Fruit fly (Drosophila melanogaster) whole organism, embryonic: ENCODE results near the gene ppk30.

Experiments used
- ATbp ChIP-seq: fragments of 200-800 bp; sonication (Bioruptor generic); optimal IDR thresholded peaks from 2 replicates; lab custom pipeline; 2017; ENCODE audit warnings: missing biosample characterization, mild to moderate bottlenecking, missing genetic modification characterization, missing genetic modification reagents
- Bdp1 ChIP-seq: fragments of 200-800 bp; sonication (Bioruptor generic); optimal IDR thresholded peaks from 3 replicates; lab custom pipeline; 2016; ENCODE audit warnings: missing biosample characterization, missing genetic modification characterization
- CG11504 ChIP-seq: fragments of 200-800 bp; sonication (Bioruptor generic); optimal IDR thresholded peaks from 3 replicates; lab custom pipeline; 2019; ENCODE audit warnings: missing biosample characterization, mild to moderate bottlenecking, missing genetic modification characterization, moderate library complexity
- CG11695 ChIP-seq: fragments of 200-800 bp; sonication (Bioruptor generic); IDR thresholded peaks from 3 replicates; pipeline ENCODE4 v1.3.6; 2022; ENCODE audit warnings: missing biosample characterization, missing genetic modification characterization
- CG13296 ChIP-seq: fragments of 200-800 bp; sonication (Bioruptor generic); optimal IDR thresholded peaks from 3 replicates; lab custom pipeline; 2018; ENCODE audit warnings: missing biosample characterization, mild to moderate bottlenecking, missing genetic modification characterization
- CG13624 ChIP-seq: fragments of 200-800 bp; sonication (Bioruptor generic); optimal IDR thresholded peaks from 2 replicates; lab custom pipeline; 2016; ENCODE audit warnings: missing biosample characterization, missing genetic modification characterization
- CG16815 ChIP-seq: fragments of 200-800 bp; sonication (Bioruptor generic); optimal IDR thresholded peaks from 3 replicates; lab custom pipeline; 2017; ENCODE audit warnings: missing biosample characterization, mild to moderate bottlenecking, missing genetic modification characterization
- CG17359 ChIP-seq: fragments of 200-800 bp; sonication (Bioruptor generic); optimal IDR thresholded peaks from 3 replicates; lab custom pipeline; 2018; ENCODE audit warnings: missing biosample characterization, mild to moderate bottlenecking, missing genetic modification characterization, moderate library complexity
- CG2678 ChIP-seq: fragments of 200-800 bp; sonication (Bioruptor generic); optimal IDR thresholded peaks from 3 replicates; lab custom pipeline; 2019; ENCODE audit warnings: missing biosample characterization, mild to moderate bottlenecking, missing genetic modification characterization, moderate library complexity
- CG2712 ChIP-seq: fragments of 200-800 bp; optimal IDR thresholded peaks from 3 replicates; lab custom pipeline; 2019; ENCODE audit warnings: missing biosample characterization, mild to moderate bottlenecking, missing genetic modification characterization, moderate library complexity
- CG34376 ChIP-seq: fragments of 200-800 bp; sonication (Bioruptor generic); optimal IDR thresholded peaks from 2 replicates; lab custom pipeline; 2018; ENCODE audit warnings: missing biosample characterization, mild to moderate bottlenecking, missing genetic modification characterization
- CG3726 ChIP-seq: fragments of 200-800 bp; sonication (Bioruptor generic); IDR thresholded peaks from 3 replicates; pipeline ENCODE4, ENCODE4 v1.3.6; 2022; ENCODE audit warnings: missing biosample characterization, missing genetic modification characterization
- CG3995 ChIP-seq: fragments of 200-800 bp; sonication (Bioruptor generic); optimal IDR thresholded peaks from 3 replicates; lab custom pipeline; 2016; ENCODE audit warnings: missing biosample characterization, missing genetic modification characterization
- CG4707 ChIP-seq: fragments of 200-800 bp; sonication (Bioruptor generic); optimal IDR thresholded peaks from 2 replicates; lab custom pipeline; 2018; ENCODE audit warnings: missing biosample characterization, mild to moderate bottlenecking, missing genetic modification characterization, moderate library complexity
- CG6813 ChIP-seq: fragments of 200-800 bp; sonication (Bioruptor generic); optimal IDR thresholded peaks from 2 replicates; lab custom pipeline; 2017; ENCODE audit warnings: missing biosample characterization, missing genetic modification characterization, mild to moderate bottlenecking, moderate library complexity, missing genetic modification reagents
- CG7839 ChIP-seq: fragments of 200-800 bp; sonication (Bioruptor generic); optimal IDR thresholded peaks from 3 replicates; lab custom pipeline; 2018; ENCODE audit warnings: missing biosample characterization, mild to moderate bottlenecking, missing genetic modification characterization, moderate library complexity
- CG7987 ChIP-seq: fragments of 200-800 bp; sonication (Bioruptor generic); optimal IDR thresholded peaks from 2 replicates; lab custom pipeline; 2018; ENCODE audit warnings: missing biosample characterization, mild to moderate bottlenecking, missing genetic modification characterization, moderate library complexity
- CG8089 ChIP-seq: fragments of 200-800 bp; sonication (Bioruptor generic); optimal IDR thresholded peaks from 3 replicates; lab custom pipeline; 2016; ENCODE audit warnings: missing biosample characterization, missing genetic modification characterization
- CG9215 ChIP-seq: fragments of 200-800 bp; sonication (Bioruptor generic); IDR thresholded peaks from 2 replicates; pipeline ENCODE4 v1.3.6; 2022; ENCODE audit warnings: missing biosample characterization, missing genetic modification characterization
- CG9437 ChIP-seq: fragments of 200-800 bp; sonication (Bioruptor generic); optimal IDR thresholded peaks from 2 replicates; lab custom pipeline; 2018; ENCODE audit warnings: missing biosample characterization, mild to moderate bottlenecking, missing genetic modification characterization
- Doc3 ChIP-seq: fragments of 200-800 bp; sonication (Bioruptor generic); IDR thresholded peaks from 3 replicates; pipeline ENCODE4 v1.3.6; 2022; ENCODE audit warnings: missing biosample characterization, missing genetic modification characterization; ENCODE audit not compliant: partially characterized antibody
- E2f1 ChIP-seq: fragments of 200-800 bp; sonication (Bioruptor generic); IDR thresholded peaks from 2 replicates; pipeline ENCODE4 v1.3.6; 2022; ENCODE audit warnings: missing biosample characterization, missing genetic modification characterization
- Ets65A ChIP-seq: fragments of 200-800 bp; sonication (Bioruptor generic); peaks from one replicate; lab custom pipeline; 2016; ENCODE audit warnings: missing biosample characterization, missing genetic modification characterization
- H2.0 ChIP-seq: fragments of 200-800 bp; sonication (Bioruptor generic); IDR thresholded peaks from 2 replicates; pipeline ENCODE4 v1.3.6; 2022; ENCODE audit warnings: missing biosample characterization, missing genetic modification characterization
- HLH4C ChIP-seq: fragments of 200-800 bp; sonication (Bioruptor generic); IDR thresholded peaks from 3 replicates; pipeline ENCODE4 v1.3.6; 2022; ENCODE audit warnings: missing biosample characterization, missing genetic modification characterization; ENCODE audit not compliant: partially characterized antibody
- Hmx ChIP-seq: fragments of 200-800 bp; sonication (Bioruptor generic); optimal IDR thresholded peaks from 2 replicates; lab custom pipeline; 2016; ENCODE audit warnings: missing biosample characterization, missing genetic modification characterization
- Lpt ChIP-seq: fragments of >200 bp; optimal IDR thresholded peaks from 2 replicates; lab custom pipeline; 2018; ENCODE audit warnings: missing biosample characterization, missing genetic modification characterization
- Side ChIP-seq: fragments of 200-800 bp; sonication (Bioruptor generic); optimal IDR thresholded peaks from 2 replicates; lab custom pipeline; 2016; ENCODE audit warnings: missing biosample characterization, missing genetic modification characterization
- Sry-β ChIP-seq: fragments of 200-800 bp; sonication (Bioruptor generic); optimal IDR thresholded peaks from 2 replicates; lab custom pipeline; 2018; ENCODE audit warnings: missing biosample characterization, mild to moderate bottlenecking, missing genetic modification characterization, moderate library complexity
- Sry-δ ChIP-seq: fragments of 200-800 bp; sonication (Bioruptor generic); optimal IDR thresholded peaks from 2 replicates; lab custom pipeline; 2016; ENCODE audit warnings: missing biosample characterization, missing genetic modification characterization
- YL-1 ChIP-seq: fragments of 200-800 bp; sonication (Bioruptor generic); optimal IDR thresholded peaks from 3 replicates; lab custom pipeline; 2017; ENCODE audit warnings: missing biosample characterization, mild to moderate bottlenecking, missing genetic modification characterization
- ash1 ChIP-seq: fragments of 200-800 bp; sonication (Bioruptor generic); optimal IDR thresholded peaks from 2 replicates; lab custom pipeline; 2018; ENCODE audit warnings: missing biosample characterization, mild to moderate bottlenecking, missing genetic modification characterization
- bbx ChIP-seq: fragments of 200-800 bp; sonication (Bioruptor generic); IDR thresholded peaks from 2 replicates; pipeline ENCODE4 v1.3.6; 2022; ENCODE audit warnings: missing biosample characterization, missing genetic modification characterization; ENCODE audit not compliant: partially characterized antibody
- cato ChIP-seq: fragments of 200-800 bp; sonication (Bioruptor generic); optimal IDR thresholded peaks from 2 replicates; lab custom pipeline; 2016; ENCODE audit warnings: missing biosample characterization, missing genetic modification characterization, borderline replicate concordance
- caup ChIP-seq: fragments of 200-800 bp; sonication (Bioruptor generic); optimal IDR thresholded peaks from 3 replicates; lab custom pipeline; 2017; ENCODE audit warnings: missing biosample characterization, mild to moderate bottlenecking, missing genetic modification characterization, moderate library complexity; ENCODE audit not compliant: severe bottlenecking
- dpn ChIP-seq, 2 experiments: fragments of 200-800 bp; sonication (Bioruptor generic); optimal IDR thresholded peaks; 3 replicates each; lab custom pipeline; 2016; ENCODE audit warnings: missing biosample characterization in 2 of 2, missing genetic modification characterization in 2 of 2
- en ChIP-seq: fragments of 200-800 bp; sonication (Bioruptor generic); optimal IDR thresholded peaks from 2 replicates; lab custom pipeline; 2016; ENCODE audit warnings: missing biosample characterization, missing genetic modification characterization
- eve ChIP-seq, 2 experiments: fragments of >200 bp; optimal IDR thresholded peaks; 2 replicates each; lab custom pipeline; 2017; ENCODE audit warnings: missing biosample characterization in 2 of 2, missing genetic modification characterization in 2 of 2
- gce ChIP-seq: fragments of 200-800 bp; sonication (Bioruptor generic); IDR thresholded peaks from 3 replicates; pipeline ENCODE4 v1.3.6; 2022; ENCODE audit warnings: missing biosample characterization, missing genetic modification characterization
- gcm2 ChIP-seq: fragments of 200-800 bp; sonication (Bioruptor generic); optimal IDR thresholded peaks from 2 replicates; lab custom pipeline; 2016; ENCODE audit warnings: missing biosample characterization, missing genetic modification characterization
- gem ChIP-seq: fragments of 200-800 bp; sonication (Bioruptor generic); optimal IDR thresholded peaks from 2 replicates; lab custom pipeline; 2019; ENCODE audit warnings: missing biosample characterization, mild to moderate bottlenecking, missing genetic modification characterization, moderate library complexity
- grn ChIP-seq: fragments of 200-800 bp; sonication (Bioruptor generic); optimal IDR thresholded peaks from 3 replicates; lab custom pipeline; 2017; ENCODE audit warnings: missing biosample characterization, missing genetic modification characterization
- hth ChIP-seq: fragments of >200 bp; optimal IDR thresholded peaks from 2 replicates; lab custom pipeline; 2017; ENCODE audit warnings: inconsistent platforms
- kah ChIP-seq: fragments of 200-800 bp; sonication (Bioruptor generic); optimal IDR thresholded peaks from 2 replicates; lab custom pipeline; 2018; ENCODE audit warnings: missing biosample characterization, mild to moderate bottlenecking, missing genetic modification characterization
- lilli ChIP-seq: fragments of 200-800 bp; sonication (Bioruptor generic); optimal IDR thresholded peaks from 3 replicates; lab custom pipeline; 2016; ENCODE audit warnings: missing biosample characterization, missing genetic modification characterization
- mam ChIP-seq: fragments of 200-800 bp; sonication (Bioruptor generic); optimal IDR thresholded peaks from 3 replicates; lab custom pipeline; 2016; ENCODE audit warnings: missing biosample characterization, missing genetic modification characterization
- mld ChIP-seq: fragments of 200-800 bp; sonication (Bioruptor generic); IDR thresholded peaks from 3 replicates; pipeline ENCODE4 v1.3.6; 2022; ENCODE audit warnings: missing biosample characterization, missing genetic modification characterization; ENCODE audit not compliant: partially characterized antibody
- p53 ChIP-seq: fragments of 200-800 bp; sonication (Bioruptor generic); optimal IDR thresholded peaks from 2 replicates; lab custom pipeline; 2016; ENCODE audit warnings: missing biosample characterization, missing genetic modification characterization
- sens ChIP-seq: fragments of 200-800 bp; sonication (Bioruptor generic); peaks from one replicate; lab custom pipeline; 2016; ENCODE audit warnings: missing biosample characterization, missing genetic modification characterization
- wek ChIP-seq: fragments of 200-800 bp; sonication (Bioruptor generic); optimal IDR thresholded peaks from 3 replicates; lab custom pipeline; 2018; ENCODE audit warnings: missing biosample characterization, mild to moderate bottlenecking, missing genetic modification characterization, moderate library complexity
- zen2 ChIP-seq: fragments of 200-800 bp; sonication (Bioruptor generic); IDR thresholded peaks from 3 replicates; pipeline ENCODE4 v1.3.6; 2022; ENCODE audit warnings: missing biosample characterization, missing genetic modification characterization; ENCODE audit not compliant: partially characterized antibody

Gene ppk30

DNA sequence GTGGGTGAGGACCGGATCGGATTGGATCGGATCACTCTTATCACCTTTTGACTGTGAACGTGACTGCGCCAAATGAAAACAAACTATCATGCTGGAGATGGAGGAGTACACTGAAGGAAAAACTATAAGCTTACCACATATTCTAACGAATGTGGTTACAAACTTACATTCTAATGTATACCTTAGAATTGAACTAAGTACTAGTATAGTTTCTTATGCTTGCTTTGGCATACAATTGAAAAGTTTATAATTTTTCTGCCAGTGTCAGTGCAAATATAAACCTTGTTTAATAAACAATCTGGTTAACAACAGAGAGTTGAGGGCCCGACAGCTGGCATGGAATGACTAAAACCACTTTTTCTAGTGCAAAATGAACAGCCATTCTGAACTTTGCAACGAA lies 48.6 kb downstream of the ppk30 start (continued):
- no peak for TF ChIP-seq lilli (GFP tag; lab: Kevin White, UChicago)
- no peak for TF ChIP-seq Hmx (GFP tag; lab: Kevin White, UChicago)
- TF ChIP-seq cato (GFP tag; lab: Kevin White, UChicago): no peak
- TF ChIP-seq CG7839: peak; percentile 54
- TF ChIP-seq Lpt (GFP tag; lab: Kevin White, UChicago): no peak
- TF ChIP-seq HLH4C: no peak
- TF ChIP-seq wek (GFP tag; lab: Kevin White, UChicago): no peak
- peak; percentile 4 for TF ChIP-seq CG3995 (GFP tag; lab: Kevin White, UChicago)
- TF ChIP-seq gem (tag; lab: Kevin White, UChicago): peak; percentile 72
- TF ChIP-seq CG8089: no peak
- TF ChIP-seq CG9215: no peak
- no peak for TF ChIP-seq mam
- TF ChIP-seq en: no peak
- TF ChIP-seq eve (GFP tag; optimal IDR thresholded peaks at IDR 0.05; lab: Kevin White, UChicago): no peak
- TF ChIP-seq CG16815 (GFP tag; lab: Kevin White, UChicago): no peak
- peak; percentile 14 for TF ChIP-seq Ets65A (GFP tag; lab: Kevin White, UChicago)
- TF ChIP-seq gce (GFP tag; lab: Robert Waterston, UW): 0 out of 3 replicates have a peak, but pooled peaks have one; percentile 25
- TF ChIP-seq gcm2 (GFP tag; lab: Kevin White, UChicago): no peak
- TF ChIP-seq Sry-β (GFP tag; lab: Kevin White, UChicago): no peak
- peak; percentile 42; the same call in 1 of the 2 replicates for TF ChIP-seq H2.0 (GFP tag; lab: Robert Waterston, UW)
- TF ChIP-seq CG17359: peak; percentile 55
- no peak for TF ChIP-seq CG13296
- peak in 1 of 2 experiments; percentile 17 for TF ChIP-seq dpn (GFP tag; optimal IDR thresholded peaks at IDR 0.05; lab: Kevin White, UChicago)
- TF ChIP-seq CG6813 (GFP tag; lab: Kevin White, UChicago): no peak
- TF ChIP-seq YL-1 (GFP tag; lab: Kevin White, UChicago): no peak
- no peak for TF ChIP-seq CG3726 (GFP tag; lab: Robert Waterston, UW)
- TF ChIP-seq E2f1 (GFP tag; lab: Robert Waterston, UW): 0 out of 2 replicates have a peak, but pooled peaks have one; percentile 15
- no peak for TF ChIP-seq CG13624 (GFP tag; lab: Kevin White, UChicago)
- TF ChIP-seq CG4707 (GFP tag; lab: Kevin White, UChicago): no peak
- peak; percentile 38 for TF ChIP-seq CG2712 (tag; lab: Kevin White, UChicago)
- TF ChIP-seq Bdp1 (GFP tag; lab: Kevin White, UChicago): no peak
- no peak for TF ChIP-seq Sry-δ (GFP tag; lab: Kevin White, UChicago)
- no peak for TF ChIP-seq CG7987 (GFP tag; lab: Kevin White, UChicago)
- no peak for TF ChIP-seq p53 (GFP tag; lab: Kevin White, UChicago)
- no peak for TF ChIP-seq grn (GFP tag; lab: Kevin White, UChicago)
- TF ChIP-seq kah (GFP tag; lab: Kevin White, UChicago): no peak
- no peak for TF ChIP-seq hth (lab: Kevin White, UChicago)
- no peak for TF ChIP-seq ash1
- TF ChIP-seq mld (GFP tag; lab: Robert Waterston, UW): no peak
- TF ChIP-seq CG2678 (tag; lab: Kevin White, UChicago): peak; percentile 13
- no peak for TF ChIP-seq bbx (GFP tag; lab: Robert Waterston, UW)
- TF ChIP-seq sens: peak; percentile 69
- no peak for TF ChIP-seq CG9437 (GFP tag; lab: Kevin White, UChicago)
- TF ChIP-seq Doc3 (GFP tag; lab: Robert Waterston, UW): no peak
- peak; percentile 63 for TF ChIP-seq ATbp
- no peak for TF ChIP-seq caup (GFP tag; lab: Kevin White, UChicago)
- no peak for TF ChIP-seq zen2 (GFP tag; lab: Robert Waterston, UW)
- TF ChIP-seq CG34376 (GFP tag; lab: Kevin White, UChicago): no peak
- peak; percentile 55 for TF ChIP-seq CG11504 (tag; lab: Kevin White, UChicago)
- TF ChIP-seq Side (GFP tag; lab: Kevin White, UChicago): no peak
- TF ChIP-seq CG11695 (GFP tag; lab: Robert Waterston, UW): no peak
